Fruit fly (Drosophila melanogaster): ENCODE results near the gene CG5880.

DNA sequence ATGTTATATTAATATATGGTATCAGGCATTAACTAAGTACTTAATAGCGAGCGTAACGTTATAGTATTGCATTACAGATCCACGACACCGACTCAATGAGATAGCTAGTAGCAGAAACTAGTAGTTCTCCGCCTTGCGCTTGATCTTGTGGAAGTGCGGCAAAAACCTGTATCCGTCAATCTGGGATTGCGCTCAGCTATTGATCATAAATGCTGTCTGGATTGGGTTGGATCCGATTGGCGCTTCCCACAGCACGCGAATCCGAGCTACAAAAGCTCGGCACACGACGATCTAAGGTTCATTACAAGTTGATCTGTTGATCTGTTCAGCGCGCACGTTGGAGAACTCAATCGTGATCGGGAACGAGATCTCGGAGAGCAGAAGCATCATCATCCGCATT lies 44.3 kb downstream of the CG5880 start, which contains the start of gene CG5909:
- TF ChIP-seq Ets96B (tag; optimal IDR thresholded peaks at IDR 0.05) (no peak), Hr39 (GFP tag; optimal IDR thresholded peaks at IDR 0.05) (no peak), fd85E (GFP tag; optimal IDR thresholded peaks at IDR 0.05) (no peak)

Data from whole organism, prepupa.